Worm (Caenorhabditis elegans) whole organism, midembryonic: ENCODE measurements around the gene F08B12.4.

ENCODE experiments used
- T22C8.4 ChIP-seq: fragments of 200-800 bp; sonication (Bioruptor generic); IDR thresholded peaks from 2 replicates; pipeline ENCODE4 v1.3.6; 2022; ENCODE audit warnings: missing genetic modification characterization, missing compliant biosample characterization
- cog-1 ChIP-seq: sonication (generic microtip); optimal IDR thresholded peaks from 2 replicates; lab custom pipeline; 2016; ENCODE audit warnings: missing genetic modification characterization, missing compliant biosample characterization
- flt-1 ChIP-seq: fragments of 200-800 bp; sonication (Bioruptor generic); IDR thresholded peaks from 2 replicates; pipeline ENCODE4 v1.3.6; 2022; ENCODE audit warnings: missing genetic modification characterization, missing compliant biosample characterization
- klf-2 ChIP-seq: fragments of 200-800 bp; sonication (Bioruptor generic); conservative IDR thresholded peaks from 2 replicates; pipeline ENCODE4 v1.3.6; 2022; ENCODE audit warnings: missing genetic modification reagents, missing genetic modification characterization, missing compliant biosample characterization
- med-1 ChIP-seq: sonication (generic microtip); optimal IDR thresholded peaks from 2 replicates; lab custom pipeline; 2017; ENCODE audit warnings: missing genetic modification characterization, mild to moderate bottlenecking, missing compliant biosample characterization, antibody characterized with exemption, missing genetic modification reagents; ENCODE audit not compliant: insufficient read depth
- ref-1 ChIP-seq: fragments of 200-800 bp; sonication (Bioruptor generic); conservative IDR thresholded peaks from 2 replicates; pipeline ENCODE4 v1.3.6; 2022; ENCODE audit warnings: missing genetic modification reagents, missing genetic modification characterization, missing compliant biosample characterization
- tab-1 ChIP-seq: fragments of 200-800 bp; sonication (Bioruptor generic); IDR thresholded peaks from 2 replicates; pipeline ENCODE4 v1.3.6; 2022; ENCODE audit warnings: missing genetic modification characterization, missing compliant biosample characterization
- ztf-23 ChIP-seq: fragments of 200-800 bp; sonication (Bioruptor generic); IDR thresholded peaks from 2 replicates; pipeline ENCODE4 v1.3.6; 2022; ENCODE audit warnings: missing genetic modification reagents, missing genetic modification characterization, missing compliant biosample characterization
- ztf-29 ChIP-seq: fragments of 200-800 bp; sonication (Bioruptor generic); IDR thresholded peaks from 2 replicates; pipeline ENCODE4 v1.3.6; 2022; ENCODE audit warnings: missing genetic modification reagents, missing genetic modification characterization, missing compliant biosample characterization

ce11 chrX:11447695-11448094 lies 40.2 kb upstream of the F08B12.4 start:
- TF ChIP-seq ref-1 (GFP tag; lab: Robert Waterston, UW) (no peak), med-1 (no peak), T22C8.4 (GFP tag; lab: Robert Waterston, UW) (no peak), klf-2 (GFP tag; lab: Robert Waterston, UW) (no peak), flt-1 (GFP tag; lab: Robert Waterston, UW) (no peak), tab-1 (GFP tag; lab: Robert Waterston, UW) (no peak), ztf-23 (GFP tag; lab: Robert Waterston, UW) (no peak), ztf-29 (GFP tag; lab: Robert Waterston, UW) (no peak), cog-1 (tag; lab: Kevin White, UChicago) (no peak)
